Worm (Caenorhabditis elegans): ENCODE measurements around the gene glb-30.

DNA sequence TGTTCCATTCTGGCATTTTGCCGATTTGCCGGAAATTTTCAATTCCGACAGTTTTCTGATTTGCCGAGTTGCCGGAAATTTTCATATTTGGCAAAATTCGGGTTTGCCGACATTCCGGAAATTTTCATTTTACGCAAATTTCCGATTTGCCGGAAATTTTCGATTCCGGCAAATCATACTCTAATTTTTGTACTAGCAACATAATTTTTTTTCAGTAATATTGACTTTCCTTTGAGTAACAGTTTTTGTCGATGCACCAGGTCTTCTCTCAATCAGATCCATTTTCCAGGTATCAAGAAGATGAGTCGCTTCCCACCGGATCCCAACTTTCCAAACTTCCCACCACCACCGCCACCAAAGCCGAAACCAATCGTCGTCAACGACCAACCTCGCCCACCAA is 27.3 kb downstream of the glb-30 start, which contains the start of gene Y22D7AL.3:
- TF ChIP-seq ztf-11 (tag; optimal IDR thresholded peaks at IDR 0.05), result no peak
- TF ChIP-seq pha-4 (tag; optimal IDR thresholded peaks at IDR 0.05), result no peak
- no peak for TF ChIP-seq ztf-4 (tag; optimal IDR thresholded peaks at IDR 0.05)
- TF ChIP-seq nhr-25 (tag; optimal IDR thresholded peaks at IDR 0.05), result no peak
- TF ChIP-seq ama-1 (optimal IDR thresholded peaks at IDR 0.05), result no peak
- TF ChIP-seq mdl-1 (tag; optimal IDR thresholded peaks at IDR 0.05), result no peak
- TF ChIP-seq ceh-28 (tag; optimal IDR thresholded peaks at IDR 0.05), result no peak
- no peak for TF ChIP-seq unc-62 (GFP tag; optimal IDR thresholded peaks at IDR 0.05)
- no peak for TF ChIP-seq lsy-12 (tag; optimal IDR thresholded peaks at IDR 0.05)
- no peak for TF ChIP-seq egl-27 (tag; optimal IDR thresholded peaks at IDR 0.05)

Measured in whole organism, L3 larva.